Fruit fly (Drosophila melanogaster): ENCODE data around the gene Ref2.

dm6 chr2L:12611690-12612089, 34.5 kb downstream of the Ref2 start:
- TF ChIP-seq psq (optimal IDR thresholded peaks at IDR 0.05) (no peak), Dll (optimal IDR thresholded peaks at IDR 0.05) (no peak), pan (optimal IDR thresholded peaks at IDR 0.05) (no peak)

All from whole organism.